Worm (Caenorhabditis elegans) whole organism, early embryonic: ENCODE measurements around the gene hach-1.

ENCODE experiments used
- B0310.2 ChIP-seq: sonication (generic microtip); optimal IDR thresholded peaks from 2 replicates; lab custom pipeline; 2016; ENCODE audit warnings: mild to moderate bottlenecking, missing genetic modification characterization, missing compliant biosample characterization
- F13C5.2 ChIP-seq: sonication (generic microtip); optimal IDR thresholded peaks from 2 replicates; lab custom pipeline; 2017; ENCODE audit warnings: mild to moderate bottlenecking, missing genetic modification characterization, inconsistent platforms, missing compliant biosample characterization
- aly-1 ChIP-seq: sonication (generic microtip); optimal IDR thresholded peaks from 2 replicates; lab custom pipeline; 2016; ENCODE audit warnings: missing genetic modification characterization, missing compliant biosample characterization
- ama-1 ChIP-seq: fragments of 150-350 bp; optimal IDR thresholded peaks from 2 replicates; lab custom pipeline; 2014
- ceh-13 ChIP-seq: fragments of 200-800 bp; sonication (Bioruptor generic); optimal IDR thresholded peaks from 2 replicates; lab custom pipeline; 2018; ENCODE audit warnings: mild to moderate bottlenecking, missing genetic modification characterization, missing compliant biosample characterization
- ceh-36 ChIP-seq: sonication (generic microtip); optimal IDR thresholded peaks from 2 replicates; lab custom pipeline; 2016; ENCODE audit warnings: missing genetic modification characterization, inconsistent platforms, missing compliant biosample characterization
- ets-7 ChIP-seq: sonication (generic microtip); optimal IDR thresholded peaks from 2 replicates; lab custom pipeline; 2016; ENCODE audit warnings: missing genotype, missing genetic modification characterization, missing compliant biosample characterization
- flt-1 ChIP-seq: fragments of 200-800 bp; sonication (Bioruptor generic); IDR thresholded peaks from 2 replicates; pipeline ENCODE4 v1.3.6; 2022; ENCODE audit warnings: missing genetic modification characterization, missing compliant biosample characterization
- hmbx-1 ChIP-seq: sonication (generic microtip); optimal IDR thresholded peaks from 2 replicates; lab custom pipeline; 2016; ENCODE audit warnings: mild to moderate bottlenecking, missing genetic modification characterization, missing compliant biosample characterization
- hmg-4 ChIP-seq: fragments of 200-800 bp; sonication (Bioruptor generic); optimal IDR thresholded peaks from 2 replicates; lab custom pipeline; 2018; ENCODE audit warnings: mild to moderate bottlenecking, missing genetic modification characterization, missing compliant biosample characterization
- hnd-1 ChIP-seq: sonication (generic microtip); optimal IDR thresholded peaks from 2 replicates; lab custom pipeline; 2016; ENCODE audit warnings: missing genetic modification characterization, missing compliant biosample characterization
- pes-1 ChIP-seq: fragments of 200-800 bp; sonication (Bioruptor generic); IDR thresholded peaks from 2 replicates; pipeline ENCODE4 v1.3.6; 2022; ENCODE audit warnings: missing genetic modification reagents, missing genetic modification characterization, missing compliant biosample characterization
- scrt-1 ChIP-seq: fragments of 200-800 bp; sonication (Bioruptor generic); IDR thresholded peaks from 2 replicates; pipeline ENCODE4 v1.3.6; 2022; ENCODE audit warnings: missing genetic modification characterization, missing compliant biosample characterization
- sea-1 ChIP-seq: fragments of 200-800 bp; sonication (Bioruptor generic); conservative IDR thresholded peaks from 2 replicates; pipeline ENCODE4 v1.3.6; 2022; ENCODE audit warnings: missing genetic modification characterization, missing compliant biosample characterization
- tbx-11 ChIP-seq: fragments of 200-800 bp; sonication (Bioruptor generic); IDR thresholded peaks from 2 replicates; pipeline ENCODE4 v1.3.6; 2022; ENCODE audit warnings: missing genetic modification characterization, missing compliant biosample characterization
- tbx-37 ChIP-seq: fragments of 200-800 bp; sonication (Bioruptor generic); conservative IDR thresholded peaks from 2 replicates; pipeline ENCODE4 v1.3.6; 2022; ENCODE audit warnings: missing genetic modification reagents, missing genetic modification characterization, missing compliant biosample characterization
- tra-4 ChIP-seq: sonication (generic microtip); optimal IDR thresholded peaks from 2 replicates; lab custom pipeline; 2017; ENCODE audit warnings: missing genetic modification characterization, missing compliant biosample characterization

The hach-1 gene

DNA sequence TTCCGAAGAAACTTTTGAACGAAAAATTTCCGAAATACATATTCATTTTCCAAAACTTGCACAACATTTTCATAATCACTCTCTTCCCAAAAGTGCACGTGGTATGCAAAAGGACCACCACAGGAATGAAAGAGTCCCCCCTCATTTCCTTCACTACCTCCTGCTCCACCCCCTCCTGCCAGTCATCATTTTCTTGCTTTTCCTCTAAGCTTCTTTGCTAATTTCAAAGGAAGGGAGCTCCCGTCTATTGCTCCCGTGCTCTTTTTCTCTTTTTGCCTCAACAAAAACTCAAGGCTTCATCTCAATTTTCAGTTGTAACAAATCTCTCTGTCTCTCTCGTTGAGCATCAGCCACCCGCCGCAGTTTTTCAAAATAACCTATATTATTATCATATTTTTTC is 17.6 kb downstream of the hach-1 start:
- no peak for TF ChIP-seq B0310.2 (tag; lab: Kevin White, UChicago)
- no peak for TF ChIP-seq hmbx-1
- no peak for TF ChIP-seq ceh-36
- no peak for TF ChIP-seq F13C5.2 (tag; lab: Kevin White, UChicago)
- no peak for TF ChIP-seq hnd-1
- no peak for TF ChIP-seq tra-4
- no peak for TF ChIP-seq pes-1 (GFP tag; lab: Robert Waterston, UW)
- TF ChIP-seq aly-1 (tag; lab: Kevin White, UChicago) = no peak
- TF ChIP-seq tbx-11 = no peak
- TF ChIP-seq hmg-4 (GFP tag; lab: Kevin White, UChicago) = no peak
- no peak for TF ChIP-seq tbx-37 (GFP tag; lab: Robert Waterston, UW)
- TF ChIP-seq sea-1 (GFP tag; lab: Robert Waterston, UW) = no peak
- no peak for TF ChIP-seq ama-1 (lab: Kevin White, UChicago)
- TF ChIP-seq flt-1 (GFP tag; lab: Robert Waterston, UW) = no peak
- no peak for TF ChIP-seq ceh-13 (GFP tag; lab: Kevin White, UChicago)
- TF ChIP-seq scrt-1 (GFP tag; lab: Robert Waterston, UW) = no peak
- no peak for TF ChIP-seq ets-7 (tag; lab: Kevin White, UChicago)

DNA sequence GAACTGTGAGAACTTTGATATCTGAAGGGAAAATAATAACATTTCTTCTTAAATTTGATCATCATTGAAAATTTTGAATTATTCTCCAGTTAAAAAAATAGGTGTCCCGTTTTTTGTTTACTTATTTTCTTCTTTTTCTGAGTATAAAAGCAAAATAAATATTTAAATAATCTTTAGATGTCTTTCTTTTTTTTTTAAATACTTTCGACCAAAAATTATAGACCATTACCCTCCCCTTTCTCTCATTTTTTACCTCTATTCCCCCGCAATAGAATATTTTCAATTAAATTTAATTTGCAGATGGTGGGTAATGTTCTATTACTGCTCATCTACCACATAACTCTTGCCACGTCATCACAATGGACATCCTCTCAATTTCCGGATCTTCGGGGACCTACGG is 18.4 kb downstream of the hach-1 start, which contains the start of gene molo-1:
molo-1 (plus strand) TSS at position 301 of the 400 bp plus-strand sequence.
- TF ChIP-seq ets-7 (tag; lab: Kevin White, UChicago) (no peak), ceh-13 (GFP tag; lab: Kevin White, UChicago) (no peak)

DNA sequence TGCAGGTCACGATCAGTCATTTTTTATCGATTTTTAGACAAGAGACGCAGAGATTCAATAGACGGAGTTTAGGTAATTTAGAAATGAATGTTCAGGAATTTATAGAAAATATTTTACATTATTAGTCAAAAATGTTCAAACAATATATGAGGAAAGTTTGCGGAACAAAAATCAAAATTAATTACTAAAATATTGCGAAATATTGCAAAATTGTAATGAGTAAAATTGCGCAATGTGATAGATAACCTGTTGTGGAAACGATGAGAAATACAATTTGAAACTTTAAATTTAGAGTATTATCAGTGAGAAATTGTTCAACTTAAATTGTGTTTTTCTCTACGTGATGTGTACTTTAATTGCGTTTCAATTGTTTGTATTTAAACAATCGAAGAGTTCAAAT is 25.8 kb downstream of the hach-1 start, which contains the start of gene F56D2.5:
F56D2.5 (minus strand) TSS at position 371 of the 400 bp plus-strand sequence.
- TF ChIP-seq ets-7 (tag; lab: Kevin White, UChicago) (no peak), hnd-1 (no peak)

DNA sequence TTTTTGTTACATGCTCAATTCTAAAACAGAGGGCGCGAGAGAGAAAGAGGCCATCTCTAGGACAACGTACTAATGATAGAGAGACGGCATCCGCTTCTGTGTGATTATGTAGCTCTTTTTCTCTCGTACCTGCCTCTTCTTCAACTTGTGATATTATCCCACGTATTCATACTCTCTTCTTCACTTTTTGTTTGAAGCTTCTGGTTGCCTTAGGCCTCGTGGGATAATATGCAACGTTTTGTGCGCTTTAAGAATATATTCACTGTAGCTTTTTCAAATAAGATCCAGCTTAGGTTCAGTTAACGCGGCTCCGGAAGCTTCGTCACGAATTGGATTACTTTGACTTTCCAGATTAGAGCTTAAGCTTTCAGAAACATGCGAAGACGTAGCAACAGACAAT is 27.5 kb downstream of the hach-1 start, which contains the start of the genes F56D2.8 and uev-2:
F56D2.8 (minus strand) TSS at position 101 of the 400 bp plus-strand sequence.
uev-2 (plus strand) TSS at position 360 of the 400 bp plus-strand sequence.
- TF ChIP-seq B0310.2 (tag; lab: Kevin White, UChicago) (no peak), aly-1 (tag; lab: Kevin White, UChicago) (no peak), sea-1 (GFP tag; lab: Robert Waterston, UW) (no peak), ceh-36 (no peak)

ce11 chrIII:5584647-5585046 is 29.4 kb downstream of the hach-1 start, which contains the start of gene F56D2.3:
TSS of gene F56D2.3 (plus strand) at chrIII:5584947.
- TF ChIP-seq pes-1 (GFP tag; lab: Robert Waterston, UW) = no peak
- no peak for TF ChIP-seq ama-1 (lab: Kevin White, UChicago)
- TF ChIP-seq hnd-1 = no peak
- TF ChIP-seq tbx-11 = no peak
- no peak for TF ChIP-seq flt-1 (GFP tag; lab: Robert Waterston, UW)
- TF ChIP-seq scrt-1 (GFP tag; lab: Robert Waterston, UW) = no peak
- no peak for TF ChIP-seq hmbx-1
- no peak for TF ChIP-seq hmg-4 (GFP tag; lab: Kevin White, UChicago)
- TF ChIP-seq ceh-36 = no peak
- TF ChIP-seq tbx-37 (GFP tag; lab: Robert Waterston, UW) = no peak
- TF ChIP-seq tra-4 = no peak
- no peak for TF ChIP-seq ets-7 (tag; lab: Kevin White, UChicago)
- no peak for TF ChIP-seq aly-1 (tag; lab: Kevin White, UChicago)
- TF ChIP-seq B0310.2 (tag; lab: Kevin White, UChicago) = no peak
- no peak for TF ChIP-seq F13C5.2 (tag; lab: Kevin White, UChicago)
- no peak for TF ChIP-seq sea-1 (GFP tag; lab: Robert Waterston, UW)
- TF ChIP-seq ceh-13 (GFP tag; lab: Kevin White, UChicago) = no peak

DNA sequence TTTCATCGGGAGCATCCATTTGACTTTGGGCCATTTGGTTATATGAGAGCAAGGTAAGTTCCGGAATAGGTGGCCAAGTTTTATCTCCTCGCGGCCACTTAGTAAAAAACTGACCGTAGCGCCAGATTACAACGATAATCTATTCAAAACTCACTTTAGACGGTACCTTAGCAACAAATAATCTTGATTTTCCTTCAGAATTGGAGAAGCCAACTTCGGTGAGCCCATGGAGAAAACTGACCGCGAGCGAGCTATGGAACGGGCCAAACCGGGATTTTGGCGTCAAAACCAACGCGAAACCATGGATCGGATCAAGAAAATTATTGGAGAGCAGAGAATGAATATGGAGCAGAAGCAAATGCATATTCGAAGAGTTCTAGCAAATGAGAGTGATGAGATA is 30.5 kb downstream of the hach-1 start:
- TF ChIP-seq flt-1 (GFP tag; lab: Robert Waterston, UW) (no peak), scrt-1 (GFP tag; lab: Robert Waterston, UW) (no peak), F13C5.2 (tag; lab: Kevin White, UChicago) (no peak), hmg-4 (GFP tag; lab: Kevin White, UChicago) (no peak), sea-1 (GFP tag; lab: Robert Waterston, UW) (no peak), tbx-37 (GFP tag; lab: Robert Waterston, UW) (no peak), aly-1 (tag; lab: Kevin White, UChicago) (no peak), ets-7 (tag; lab: Kevin White, UChicago) (no peak), ceh-13 (GFP tag; lab: Kevin White, UChicago) (no peak), ceh-36 (no peak), hnd-1 (no peak), tra-4 (no peak), pes-1 (GFP tag; lab: Robert Waterston, UW) (no peak)

ce11 chrIII:5586925-5587324 is 31.7 kb downstream of the hach-1 start, which contains the start of gene F56D2.2:
TSS of gene F56D2.2 (plus strand) at chrIII:5587263.
- TF ChIP-seq scrt-1 (GFP tag; lab: Robert Waterston, UW) (no peak), ceh-13 (GFP tag; lab: Kevin White, UChicago) (no peak), sea-1 (GFP tag; lab: Robert Waterston, UW) (no peak), tra-4 (no peak), hnd-1 (no peak), hmbx-1 (no peak), F13C5.2 (tag; lab: Kevin White, UChicago) (no peak), hmg-4 (GFP tag; lab: Kevin White, UChicago) (no peak), aly-1 (tag; lab: Kevin White, UChicago) (no peak), flt-1 (GFP tag; lab: Robert Waterston, UW) (no peak), pes-1 (GFP tag; lab: Robert Waterston, UW) (no peak), tbx-11 (no peak), B0310.2 (tag; lab: Kevin White, UChicago) (no peak), tbx-37 (GFP tag; lab: Robert Waterston, UW) (no peak), ama-1 (lab: Kevin White, UChicago) (no peak), ceh-36 (no peak), ets-7 (tag; lab: Kevin White, UChicago) (no peak)
